Worm (Caenorhabditis elegans) whole organism, young adult: ENCODE results near the gene nhr-66.
A peak's percentile ranks its signal among the peaks of the same experiment; 100 is the strongest.

Experiments used
- C06A6.2 ChIP-seq: fragments of 200-800 bp; sonication (Bioruptor generic); conservative IDR thresholded peaks from 2 replicates; pipeline ENCODE4 v1.3.6; 2022; ENCODE audit warnings: missing genetic modification characterization, missing compliant biosample characterization
- F10E7.11 ChIP-seq: sonication (generic microtip); optimal IDR thresholded peaks from 2 replicates; lab custom pipeline; 2017; ENCODE audit warnings: mild to moderate bottlenecking, missing genetic modification characterization, moderate library complexity, missing compliant biosample characterization
- F37B4.10 ChIP-seq: fragments of 200-800 bp; sonication (Bioruptor generic); IDR thresholded peaks from 2 replicates; pipeline ENCODE4 v1.3.6; 2022; ENCODE audit warnings: missing genetic modification characterization, missing compliant biosample characterization
- F49E8.2 ChIP-seq: sonication (generic microtip); optimal IDR thresholded peaks from 3 replicates; lab custom pipeline; 2017; ENCODE audit warnings: missing genetic modification characterization, mild to moderate bottlenecking, missing compliant biosample characterization, antibody characterized with exemption, moderate library complexity; ENCODE audit not compliant: insufficient read depth
- F52B5.7 ChIP-seq: sonication (generic microtip); optimal IDR thresholded peaks from 2 replicates; lab custom pipeline; 2016; ENCODE audit warnings: mild to moderate bottlenecking, missing genetic modification characterization, missing compliant biosample characterization
- F55B11.4 ChIP-seq: sonication (generic microtip); optimal IDR thresholded peaks from 2 replicates; lab custom pipeline; 2016; ENCODE audit warnings: missing compliant biosample characterization, missing genetic modification characterization, borderline replicate concordance; ENCODE audit not compliant: insufficient read depth
- F57A8.1 ChIP-seq: fragments of 200-800 bp; sonication (Bioruptor generic); optimal IDR thresholded peaks from 2 replicates; lab custom pipeline; 2018; ENCODE audit warnings: mild to moderate bottlenecking, missing genetic modification characterization, moderate library complexity, missing compliant biosample characterization
- K11D2.4 ChIP-seq: fragments of 200-800 bp; sonication (Bioruptor generic); IDR thresholded peaks from 2 replicates; pipeline ENCODE4 v1.3.6; 2022; ENCODE audit warnings: missing genetic modification reagents, missing genetic modification characterization, missing compliant biosample characterization
- K12H6.12 ChIP-seq: fragments of 200-800 bp; sonication (Bioruptor generic); optimal IDR thresholded peaks from 2 replicates; lab custom pipeline; 2018; ENCODE audit warnings: mild to moderate bottlenecking, missing genetic modification characterization, missing compliant biosample characterization
- T26A5.8 ChIP-seq: sonication (generic microtip); optimal IDR thresholded peaks from 2 replicates; lab custom pipeline; 2016; ENCODE audit warnings: missing genetic modification characterization, missing compliant biosample characterization
- ZK185.1 ChIP-seq: sonication (generic microtip); optimal IDR thresholded peaks from 2 replicates; lab custom pipeline; 2016; ENCODE audit warnings: mild to moderate bottlenecking, missing genetic modification characterization, missing compliant biosample characterization; ENCODE audit not compliant: poor library complexity, severe bottlenecking
- ama-1 ChIP-seq, 3 experiments: fragments of 150-350 bp in 1 of 3; sonication (generic microtip) in 2 of 3; optimal IDR thresholded peaks; 2 replicates each; lab custom pipeline; 2014 to 2018; ENCODE audit warnings: missing biosample characterization in 2 of 3, missing genetic modification characterization in 2 of 3, missing genetic modification reagents in 2 of 3
- aptf-3 ChIP-seq: fragments of 200-800 bp; sonication (Bioruptor generic); IDR thresholded peaks from 2 replicates; pipeline ENCODE4 v1.3.6; 2022; ENCODE audit warnings: missing genetic modification characterization, missing compliant biosample characterization
- atf-7 ChIP-seq: sonication (generic microtip); optimal IDR thresholded peaks from 2 replicates; lab custom pipeline; 2017; ENCODE audit warnings: mild to moderate bottlenecking, missing genetic modification characterization, missing compliant biosample characterization
- athp-1 ChIP-seq: sonication (generic microtip); optimal IDR thresholded peaks from 2 replicates; lab custom pipeline; 2017; ENCODE audit warnings: mild to moderate bottlenecking, missing genetic modification characterization, missing compliant biosample characterization
- attf-5 ChIP-seq: fragments of 200-800 bp; sonication (Bioruptor generic); optimal IDR thresholded peaks from 2 replicates; lab custom pipeline; 2018; ENCODE audit warnings: mild to moderate bottlenecking, missing genetic modification characterization, missing compliant biosample characterization
- attf-6 ChIP-seq: fragments of 200-800 bp; sonication (Bioruptor generic); IDR thresholded peaks from 2 replicates; pipeline ENCODE4 v1.3.6; 2022; ENCODE audit warnings: missing genetic modification reagents, missing genetic modification characterization, missing compliant biosample characterization
- bed-1 ChIP-seq: fragments of 200-800 bp; sonication (Bioruptor generic); IDR thresholded peaks from 2 replicates; pipeline ENCODE4 v1.3.6; 2022; ENCODE audit warnings: missing genetic modification reagents, missing genetic modification characterization, missing compliant biosample characterization
- bed-2 ChIP-seq: fragments of 200-800 bp; sonication (Bioruptor generic); IDR thresholded peaks from 2 replicates; pipeline ENCODE4 v1.3.6; 2022; ENCODE audit warnings: missing genetic modification reagents, missing genetic modification characterization, missing compliant biosample characterization
- cebp-1 ChIP-seq, 2 experiments: fragments of 200-800 bp in 1 of 2; sonication (Bioruptor generic) in 1 of 2; sonication (generic microtip) in 1 of 2; IDR thresholded peaks in 1 of 2; optimal IDR thresholded peaks in 1 of 2; 2 replicates each; pipeline versions ENCODE4 v1.3.6 to Lab custom; 2017 to 2022; ENCODE audit warnings: missing compliant biosample characterization in 2 of 2, missing genetic modification characterization in 2 of 2, mild to moderate bottlenecking in 1 of 2, missing genetic modification reagents in 1 of 2, moderate library complexity in 1 of 2
- cebp-2 ChIP-seq: fragments of 200-800 bp; sonication (Bioruptor generic); IDR thresholded peaks from 2 replicates; pipeline ENCODE4 v1.3.6; 2022; ENCODE audit warnings: missing genetic modification characterization, missing compliant biosample characterization
- ceh-58 ChIP-seq: fragments of 200-800 bp; sonication (Bioruptor generic); IDR thresholded peaks from 2 replicates; pipeline ENCODE4 v1.3.6; 2022; ENCODE audit warnings: missing genetic modification characterization, missing compliant biosample characterization
- dox-1 ChIP-seq: fragments of 200-800 bp; sonication (Bioruptor generic); IDR thresholded peaks from 2 replicates; pipeline ENCODE4 v1.3.6; 2022; ENCODE audit warnings: missing genetic modification reagents, missing genetic modification characterization, missing compliant biosample characterization
- dpff-1 ChIP-seq: sonication (generic microtip); optimal IDR thresholded peaks from 2 replicates; lab custom pipeline; 2017; ENCODE audit warnings: mild to moderate bottlenecking, missing genetic modification characterization, missing compliant biosample characterization
- egl-44 ChIP-seq: fragments of 200-800 bp; sonication (Bioruptor generic); IDR thresholded peaks from 2 replicates; pipeline ENCODE4 v1.3.6; 2022; ENCODE audit warnings: missing genetic modification reagents, missing genetic modification characterization, missing compliant biosample characterization
- ekl-4 ChIP-seq: fragments of 200-800 bp; sonication (Bioruptor generic); IDR thresholded peaks from 2 replicates; pipeline ENCODE4 v1.3.6; 2022; ENCODE audit warnings: missing genetic modification reagents, missing genetic modification characterization, missing compliant biosample characterization
- gei-17 ChIP-seq: fragments of 200-800 bp; sonication (Bioruptor generic); optimal IDR thresholded peaks from 2 replicates; lab custom pipeline; 2018; ENCODE audit warnings: mild to moderate bottlenecking, missing genetic modification characterization, missing compliant biosample characterization
- hlh-26 ChIP-seq: fragments of 200-800 bp; sonication (Bioruptor generic); conservative IDR thresholded peaks from 2 replicates; pipeline ENCODE4 v1.3.6; 2022; ENCODE audit warnings: missing genetic modification reagents, missing genetic modification characterization, missing compliant biosample characterization
- hmg-20 ChIP-seq: fragments of 200-800 bp; sonication (Bioruptor generic); IDR thresholded peaks from 2 replicates; pipeline ENCODE4 v1.3.6; 2022; ENCODE audit warnings: missing genetic modification reagents, missing genetic modification characterization, missing compliant biosample characterization
- let-526 ChIP-seq: fragments of 200-800 bp; sonication (Bioruptor generic); IDR thresholded peaks from 2 replicates; pipeline ENCODE4 v1.3.6; 2022; ENCODE audit warnings: missing genetic modification reagents, missing genetic modification characterization, missing compliant biosample characterization
- let-607 ChIP-seq, 2 experiments: fragments of 200-800 bp in 1 of 2; sonication (Bioruptor generic) in 1 of 2; sonication (generic microtip) in 1 of 2; optimal IDR thresholded peaks; 2 replicates each; lab custom pipeline; 2016 to 2018; ENCODE audit warnings: mild to moderate bottlenecking in 2 of 2, missing compliant biosample characterization in 2 of 2, missing genetic modification characterization in 2 of 2, moderate library complexity in 2 of 2, missing genotype in 1 of 2
- lin-40 ChIP-seq: sonication (generic microtip); optimal IDR thresholded peaks from 2 replicates; lab custom pipeline; 2016; ENCODE audit warnings: missing genetic modification characterization, mild to moderate bottlenecking, missing compliant biosample characterization, missing genotype, missing genetic modification reagents
- madf-10 ChIP-seq: sonication (generic microtip); optimal IDR thresholded peaks from 2 replicates; lab custom pipeline; 2016; ENCODE audit warnings: mild to moderate bottlenecking, missing genetic modification characterization, missing compliant biosample characterization
- madf-8 ChIP-seq: fragments of 200-800 bp; sonication (Bioruptor generic); conservative IDR thresholded peaks from 2 replicates; pipeline ENCODE4 v1.3.6; 2022; ENCODE audit warnings: missing genetic modification reagents, missing genetic modification characterization, missing compliant biosample characterization
- nfya-2 ChIP-seq: fragments of 200-800 bp; sonication (Bioruptor generic); IDR thresholded peaks from 2 replicates; pipeline ENCODE4 v1.3.6; 2022; ENCODE audit warnings: missing genetic modification reagents, missing genetic modification characterization, missing compliant biosample characterization
- nhr-179 ChIP-seq: sonication (generic microtip); optimal IDR thresholded peaks from 2 replicates; lab custom pipeline; 2016; ENCODE audit warnings: mild to moderate bottlenecking, missing genetic modification characterization, missing compliant biosample characterization
- pbrm-1 ChIP-seq: fragments of 200-800 bp; sonication (Bioruptor generic); IDR thresholded peaks from 2 replicates; pipeline ENCODE4 v1.3.6; 2022; ENCODE audit warnings: missing genetic modification reagents, missing genetic modification characterization, missing compliant biosample characterization
- rcor-1 ChIP-seq: fragments of 200-800 bp; sonication (Bioruptor generic); IDR thresholded peaks from 2 replicates; pipeline ENCODE4 v1.3.6; 2022; ENCODE audit warnings: missing genetic modification reagents, missing genetic modification characterization, missing compliant biosample characterization
- rpc-1 ChIP-seq, 2 experiments: fragments of 150-350 bp in 1 of 2; sonication (generic microtip) in 1 of 2; optimal IDR thresholded peaks; 2 replicates each; lab custom pipeline; 2014 to 2018; ENCODE audit warnings: missing biosample characterization in 1 of 2, missing genetic modification characterization in 1 of 2, missing genetic modification reagents in 1 of 2, missing genotype in 1 of 2
- sdz-38 ChIP-seq: sonication (generic microtip); optimal IDR thresholded peaks from 2 replicates; lab custom pipeline; 2016; ENCODE audit warnings: missing genotype, missing genetic modification characterization, missing compliant biosample characterization
- snpc-3.4 ChIP-seq: sonication (generic microtip); optimal IDR thresholded peaks from 2 replicates; lab custom pipeline; 2017; ENCODE audit warnings: missing genetic modification characterization, mild to moderate bottlenecking, missing compliant biosample characterization, antibody characterized with exemption, moderate library complexity, missing genotype, missing genetic modification reagents
- snpc-4 ChIP-seq, 5 experiments: fragments of 150-350 bp in 1 of 5; sonication (generic microtip) in 4 of 5; optimal IDR thresholded peaks; 2 replicates each; lab custom pipeline; 2014 to 2018; ENCODE audit warnings: missing genetic modification characterization in 5 of 5, missing biosample characterization in 3 of 5, antibody characterized with exemption in 2 of 5, mild to moderate bottlenecking in 2 of 5, missing compliant biosample characterization in 2 of 5, missing genotype in 2 of 5, moderate library complexity in 2 of 5, missing genetic modification reagents in 1 of 5
- ztf-3 ChIP-seq: fragments of 200-800 bp; sonication (Bioruptor generic); optimal IDR thresholded peaks from 2 replicates; lab custom pipeline; 2018; ENCODE audit warnings: mild to moderate bottlenecking, missing genetic modification characterization, missing compliant biosample characterization

The nhr-66 gene

DNA sequence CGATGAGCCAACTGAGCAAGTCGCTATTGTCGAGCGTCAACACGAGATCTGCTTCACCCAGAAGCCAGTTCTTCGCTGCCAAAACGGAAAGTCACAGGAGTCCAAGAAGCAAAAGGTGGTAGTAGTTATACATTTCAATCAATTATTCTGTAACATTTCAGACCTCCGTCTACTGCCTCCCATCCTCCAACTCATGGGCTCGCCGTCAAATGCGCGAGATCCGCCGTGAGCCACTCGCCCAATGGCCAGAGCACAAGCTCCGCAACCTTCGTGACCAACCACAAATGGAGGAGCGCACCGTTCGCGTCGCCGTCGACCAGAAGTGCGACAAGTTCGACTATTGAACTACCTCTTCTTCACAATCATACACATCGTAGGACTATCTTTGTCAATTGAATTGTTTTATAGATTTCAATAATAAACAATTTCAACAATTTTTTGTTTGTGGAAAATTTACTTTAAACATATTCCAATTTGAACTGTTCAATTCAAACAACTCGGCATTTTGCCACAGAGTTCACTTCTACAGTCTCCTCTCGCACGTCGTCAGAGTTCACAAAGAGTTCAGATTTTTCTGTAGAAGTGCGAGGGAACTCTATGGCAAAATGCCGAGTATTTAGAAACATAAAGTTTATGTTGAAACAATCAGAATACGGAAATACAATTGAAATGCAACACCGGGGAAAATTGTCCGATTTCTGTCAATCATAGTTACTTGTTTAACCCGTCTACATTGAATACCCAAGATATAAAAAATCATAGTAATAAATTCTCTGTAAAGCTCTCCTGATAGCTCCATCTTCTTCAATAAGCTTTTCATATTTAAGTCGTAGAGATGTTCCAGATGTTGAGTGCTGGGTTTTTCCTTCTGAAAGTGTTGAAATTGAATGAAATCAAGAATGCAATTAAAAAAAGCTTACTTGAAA, 29.9 kb upstream of the nhr-66 start (continued):
- no peak for TF ChIP-seq gei-17 (GFP tag; lab: Kevin White, UChicago)
- no peak for TF ChIP-seq K12H6.12
- TF ChIP-seq F52B5.7 (tag; lab: Kevin White, UChicago) = no peak
- no peak for TF ChIP-seq athp-1 (tag; lab: Kevin White, UChicago)
- no peak for TF ChIP-seq T26A5.8 (tag; lab: Kevin White, UChicago)
- 0 out of 2 replicates have a peak, but pooled peaks have one; percentile 4 for TF ChIP-seq rcor-1 (GFP tag; lab: Robert Waterston, UW)
- TF ChIP-seq lin-40 (tag; lab: Kevin White, UChicago) = no peak
- TF ChIP-seq ceh-58 (GFP tag; lab: Robert Waterston, UW) = 0 out of 2 replicates have a peak, but pooled peaks have one; percentile 73
- no peak for TF ChIP-seq F10E7.11
- peak; percentile 15 for TF ChIP-seq attf-5 (GFP tag; lab: Kevin White, UChicago)
- TF ChIP-seq madf-10 (tag; lab: Kevin White, UChicago) = peak; percentile 76
- no peak for TF ChIP-seq F49E8.2
- TF ChIP-seq madf-8 (GFP tag; lab: Robert Waterston, UW) = no peak
- TF ChIP-seq ZK185.1 (tag; lab: Kevin White, UChicago) = peak; percentile 46
- 0 out of 2 replicates have a peak, but pooled peaks have one; percentile 15 for TF ChIP-seq hmg-20
- TF ChIP-seq cebp-1 (GFP tag; IDR thresholded peaks at IDR 0.05; lab: Robert Waterston, UW) = peak; percentile 21; the same call in 1 of the 2 replicates
- peak; percentile 67 for TF ChIP-seq cebp-1 (tag; optimal IDR thresholded peaks at IDR 0.05; lab: Kevin White, UChicago)
- no peak for TF ChIP-seq dox-1 (GFP tag; lab: Robert Waterston, UW)
- TF ChIP-seq ekl-4 (GFP tag; lab: Robert Waterston, UW) = 0 out of 2 replicates have a peak, but pooled peaks have one; percentile 38
- no peak for TF ChIP-seq aptf-3 (GFP tag; lab: Robert Waterston, UW)
- TF ChIP-seq F37B4.10 = no peak
- no peak for TF ChIP-seq ztf-3
- no peak for TF ChIP-seq bed-1 (GFP tag; lab: Robert Waterston, UW)
- peak; percentile 80 for TF ChIP-seq cebp-2 (GFP tag; lab: Robert Waterston, UW)
- TF ChIP-seq dpff-1 (tag; lab: Kevin White, UChicago) = no peak
- peak; percentile 7 for TF ChIP-seq ama-1 (optimal IDR thresholded peaks at IDR 0.05; lab: Kevin White, UChicago)
- TF ChIP-seq ama-1 (GFP tag; optimal IDR thresholded peaks at IDR 0.05; lab: Kevin White, UChicago) = no peak
- TF ChIP-seq pbrm-1 (GFP tag; lab: Robert Waterston, UW) = peak; percentile 23; the same call in 1 of the 2 replicates
- 0 out of 2 replicates have a peak, but pooled peaks have one; percentile 43 for TF ChIP-seq attf-6 (GFP tag; lab: Robert Waterston, UW)
- TF ChIP-seq let-607 (tag; optimal IDR thresholded peaks at IDR 0.05; lab: Kevin White, UChicago) = no peak
- no peak for TF ChIP-seq F55B11.4 (tag; lab: Kevin White, UChicago)
- no peak for TF ChIP-seq rpc-1 (optimal IDR thresholded peaks at IDR 0.05; lab: Kevin White, UChicago)
- TF ChIP-seq rpc-1 (tag; optimal IDR thresholded peaks at IDR 0.05; lab: Kevin White, UChicago) = no peak
- TF ChIP-seq snpc-4 (GFP tag; optimal IDR thresholded peaks at IDR 0.05; lab: Kevin White, UChicago) = no peak
- peak in 1 of 4 experiments; percentile 7 for TF ChIP-seq snpc-4 (tag; optimal IDR thresholded peaks at IDR 0.05; lab: Kevin White, UChicago)
- TF ChIP-seq sdz-38 = no peak
- no peak for TF ChIP-seq C06A6.2 (GFP tag; lab: Robert Waterston, UW)
- 0 out of 2 replicates have a peak, but pooled peaks have one; percentile 8 for TF ChIP-seq K11D2.4 (GFP tag; lab: Robert Waterston, UW)
- no peak for TF ChIP-seq hlh-26 (GFP tag; lab: Robert Waterston, UW)
- no peak for TF ChIP-seq F57A8.1
- peak; percentile 54; the same call in 1 of the 2 replicates for TF ChIP-seq let-526 (GFP tag; lab: Robert Waterston, UW)
- 0 out of 2 replicates have a peak, but pooled peaks have one; percentile 68 for TF ChIP-seq nfya-2
- TF ChIP-seq nhr-179 (tag; lab: Kevin White, UChicago) = no peak
- peak; percentile 62 for TF ChIP-seq atf-7 (tag; lab: Kevin White, UChicago)
- no peak for TF ChIP-seq bed-2
- TF ChIP-seq egl-44 (GFP tag; lab: Robert Waterston, UW) = no peak
- no peak for TF ChIP-seq snpc-3.4 (tag; lab: Kevin White, UChicago)
